Fruit fly (Drosophila melanogaster) whole organism, prepupa: ENCODE measurements around the gene Or7a.

Source experiments
- Blimp-1 ChIP-seq: fragments of 200-800 bp; sonication (Bioruptor generic); optimal IDR thresholded peaks from 3 replicates; lab custom pipeline; 2017; ENCODE audit warnings: missing biosample characterization, missing genetic modification characterization, mild to moderate bottlenecking, moderate library complexity, missing genetic modification reagents
- CG10631 ChIP-seq: fragments of 200-800 bp; sonication (Bioruptor generic); optimal IDR thresholded peaks from 2 replicates; lab custom pipeline; 2016; ENCODE audit warnings: missing biosample characterization, missing genetic modification characterization
- CG15336 ChIP-seq: fragments of 200-800 bp; sonication (Bioruptor generic); IDR thresholded peaks from 2 replicates; pipeline ENCODE4 v1.3.6; 2022; ENCODE audit warnings: missing biosample characterization, missing genetic modification characterization
- CG1621 ChIP-seq: fragments of 200-800 bp; sonication (Bioruptor generic); optimal IDR thresholded peaks from 3 replicates; lab custom pipeline; 2018; ENCODE audit warnings: missing biosample characterization, mild to moderate bottlenecking, missing genetic modification characterization
- CG16779 ChIP-seq: fragments of 200-800 bp; sonication (Bioruptor generic); optimal IDR thresholded peaks from 3 replicates; lab custom pipeline; 2017; ENCODE audit warnings: missing biosample characterization, mild to moderate bottlenecking, missing genetic modification characterization
- CG31627 ChIP-seq: fragments of 200-800 bp; sonication (Bioruptor generic); optimal IDR thresholded peaks from 3 replicates; lab custom pipeline; 2016; ENCODE audit warnings: missing biosample characterization, missing genetic modification characterization
- CG32006 ChIP-seq: fragments of 200-800 bp; sonication (Bioruptor generic); optimal IDR thresholded peaks from 3 replicates; lab custom pipeline; 2017; ENCODE audit warnings: missing biosample characterization, mild to moderate bottlenecking, missing genetic modification characterization
- CG34406 ChIP-seq: fragments of 200-800 bp; sonication (Bioruptor generic); optimal IDR thresholded peaks from 3 replicates; lab custom pipeline; 2016; ENCODE audit warnings: missing biosample characterization, missing genetic modification characterization
- CG3919 ChIP-seq: fragments of 200-800 bp; sonication (Bioruptor generic); optimal IDR thresholded peaks from 3 replicates; lab custom pipeline; 2016; ENCODE audit warnings: missing biosample characterization, missing genetic modification characterization
- CG4318 ChIP-seq: fragments of 200-800 bp; sonication (Bioruptor generic); optimal IDR thresholded peaks from 3 replicates; lab custom pipeline; 2017; ENCODE audit warnings: missing biosample characterization, mild to moderate bottlenecking, missing genetic modification characterization
- CG6163 ChIP-seq: fragments of 200-800 bp; sonication (Bioruptor generic); IDR thresholded peaks from 3 replicates; pipeline ENCODE4 v1.3.6; 2022; ENCODE audit warnings: missing biosample characterization, missing genetic modification characterization
- CG6792 ChIP-seq: fragments of 200-800 bp; sonication (Bioruptor generic); optimal IDR thresholded peaks from 3 replicates; lab custom pipeline; 2016; ENCODE audit warnings: missing biosample characterization, missing genetic modification characterization
- CG6854 ChIP-seq: fragments of 200-800 bp; sonication (Bioruptor generic); optimal IDR thresholded peaks from 2 replicates; lab custom pipeline; 2017; ENCODE audit warnings: missing biosample characterization, mild to moderate bottlenecking, missing genetic modification characterization
- CG7368 ChIP-seq: fragments of 200-800 bp; sonication (Bioruptor generic); optimal IDR thresholded peaks from 3 replicates; lab custom pipeline; 2016; ENCODE audit warnings: missing biosample characterization, missing genetic modification characterization
- CG8119 ChIP-seq: fragments of 200-800 bp; sonication (Bioruptor generic); IDR thresholded peaks from 3 replicates; pipeline ENCODE4 v1.3.6; 2022; ENCODE audit warnings: missing biosample characterization, missing genetic modification characterization
- CG8319 ChIP-seq: fragments of 200-800 bp; sonication (Bioruptor generic); optimal IDR thresholded peaks from 3 replicates; lab custom pipeline; 2016; ENCODE audit warnings: missing biosample characterization, missing genetic modification characterization
- CG8632 ChIP-seq: fragments of 200-800 bp; sonication (Bioruptor generic); optimal IDR thresholded peaks from 3 replicates; lab custom pipeline; 2016; ENCODE audit warnings: missing biosample characterization, missing genetic modification characterization
- Eip78C ChIP-seq: fragments of 200-800 bp; sonication (Bioruptor generic); peaks from one replicate; lab custom pipeline; 2016; ENCODE audit warnings: missing biosample characterization, missing genetic modification characterization
- Eip93F ChIP-seq: fragments of 200-800 bp; sonication (Bioruptor generic); optimal IDR thresholded peaks from 2 replicates; lab custom pipeline; 2016; ENCODE audit warnings: missing biosample characterization, mild to moderate bottlenecking, missing genetic modification characterization
- Ets21C ChIP-seq: fragments of 200-800 bp; sonication (Bioruptor generic); optimal IDR thresholded peaks from 3 replicates; lab custom pipeline; 2016; ENCODE audit warnings: missing biosample characterization, missing genetic modification characterization
- Ets96B ChIP-seq: fragments of 200-800 bp; optimal IDR thresholded peaks from 2 replicates; lab custom pipeline; 2019; ENCODE audit warnings: missing biosample characterization, mild to moderate bottlenecking, missing genetic modification characterization, moderate library complexity
- Gug ChIP-seq: fragments of 200-800 bp; sonication (Bioruptor generic); IDR thresholded peaks from 2 replicates; pipeline ENCODE4 v1.3.6; 2022; ENCODE audit warnings: missing biosample characterization, missing genetic modification characterization
- Hr39 ChIP-seq: fragments of 200-800 bp; sonication (Bioruptor generic); optimal IDR thresholded peaks from 2 replicates; lab custom pipeline; 2016; ENCODE audit warnings: missing biosample characterization, missing genetic modification characterization
- Hr4 ChIP-seq: fragments of 200-800 bp; sonication (Bioruptor generic); optimal IDR thresholded peaks from 3 replicates; lab custom pipeline; 2016; ENCODE audit warnings: missing biosample characterization, missing genetic modification characterization
- OdsH ChIP-seq: fragments of 200-800 bp; sonication (Bioruptor generic); optimal IDR thresholded peaks from 3 replicates; lab custom pipeline; 2016; ENCODE audit warnings: missing biosample characterization, missing genetic modification characterization
- Sox102F ChIP-seq: fragments of 200-800 bp; sonication (Bioruptor generic); optimal IDR thresholded peaks from 2 replicates; lab custom pipeline; 2016; ENCODE audit warnings: missing biosample characterization, mild to moderate bottlenecking, missing genetic modification characterization
- Sox14 ChIP-seq: fragments of 200-800 bp; sonication (Bioruptor generic); optimal IDR thresholded peaks from 3 replicates; lab custom pipeline; 2016; ENCODE audit warnings: missing biosample characterization, missing genetic modification characterization
- dac ChIP-seq: fragments of 200-800 bp; sonication (Bioruptor generic); optimal IDR thresholded peaks from 2 replicates; lab custom pipeline; 2017; ENCODE audit warnings: missing biosample characterization, mild to moderate bottlenecking, missing genetic modification characterization
- eg ChIP-seq: fragments of 200-800 bp; sonication (Bioruptor generic); IDR thresholded peaks from 3 replicates; pipeline ENCODE4 v1.3.6; 2022; ENCODE audit warnings: missing biosample characterization, missing genetic modification characterization
- esn ChIP-seq: fragments of 200-800 bp; sonication (Bioruptor generic); optimal IDR thresholded peaks from 2 replicates; lab custom pipeline; 2016; ENCODE audit warnings: missing biosample characterization, mild to moderate bottlenecking, missing genetic modification characterization, moderate library complexity
- fd85E ChIP-seq: fragments of 200-800 bp; sonication (Bioruptor generic); optimal IDR thresholded peaks from 3 replicates; lab custom pipeline; 2016; ENCODE audit warnings: missing biosample characterization, missing genetic modification characterization
- lz ChIP-seq: fragments of 200-800 bp; sonication (Bioruptor generic); optimal IDR thresholded peaks from 3 replicates; lab custom pipeline; 2016; ENCODE audit warnings: missing biosample characterization, missing genetic modification characterization
- net ChIP-seq: fragments of 200-800 bp; sonication (Bioruptor generic); optimal IDR thresholded peaks from 3 replicates; lab custom pipeline; 2016; ENCODE audit warnings: missing biosample characterization, missing genetic modification characterization
- pdm3 ChIP-seq: fragments of 200-800 bp; sonication (Bioruptor generic); optimal IDR thresholded peaks from 3 replicates; lab custom pipeline; 2016; ENCODE audit warnings: missing biosample characterization, missing genetic modification characterization
- salr ChIP-seq, 2 experiments: fragments of 200-800 bp; sonication (Bioruptor generic); optimal IDR thresholded peaks; 3 replicates each; lab custom pipeline; 2016 to 2018; ENCODE audit warnings: missing biosample characterization in 2 of 2, missing genetic modification characterization in 2 of 2, mild to moderate bottlenecking in 1 of 2
- spab ChIP-seq: fragments of 200-800 bp; sonication (Bioruptor generic); optimal IDR thresholded peaks from 2 replicates; lab custom pipeline; 2017; ENCODE audit warnings: missing biosample characterization, mild to moderate bottlenecking, missing genetic modification characterization, missing genetic modification reagents
- ss ChIP-seq, 2 experiments: fragments of 200-800 bp; sonication (Bioruptor generic); optimal IDR thresholded peaks; 2 replicates in 1 of 2; 3 replicates in 1 of 2; lab custom pipeline; 2017 to 2018; ENCODE audit warnings: mild to moderate bottlenecking in 2 of 2, missing biosample characterization in 2 of 2, missing genetic modification characterization in 2 of 2, moderate library complexity in 1 of 2
- topi ChIP-seq: fragments of 200-800 bp; sonication (Bioruptor generic); optimal IDR thresholded peaks from 3 replicates; lab custom pipeline; 2016; ENCODE audit warnings: missing biosample characterization, missing genetic modification characterization
- vri ChIP-seq: fragments of 200-800 bp; sonication (Bioruptor generic); optimal IDR thresholded peaks from 3 replicates; lab custom pipeline; 2016; ENCODE audit warnings: missing biosample characterization, mild to moderate bottlenecking, missing genetic modification characterization

Or7a gene

dm6 chrX:8131693-8132313 lies 33.7 kb downstream of the Or7a start, which contains the start of gene CG10958 (continued):
- TF ChIP-seq CG34406 (GFP tag; lab: Kevin White, UChicago) (peak; percentile 60), Hr39 (GFP tag; lab: Kevin White, UChicago) (peak; percentile 28), OdsH (GFP tag; lab: Kevin White, UChicago) (peak; percentile 68), CG6854 (peak; percentile 34), CG6163 (peak; percentile 63; the same call in 2 of the 3 replicates), eg (GFP tag; lab: Robert Waterston, UW) (peak; percentile 48), Ets21C (GFP tag; lab: Kevin White, UChicago) (peak; percentile 14), vri (GFP tag; lab: Kevin White, UChicago) (no peak), CG7368 (GFP tag; lab: Kevin White, UChicago) (no peak)

dm6 chrX:8129204-8129997 lies 36.1 kb downstream of the Or7a start, which contains the start of gene CG2116:
CG2116 (plus strand) TSS chrX:8129812.
- TF ChIP-seq CG6163 (no peak), ss (GFP tag; optimal IDR thresholded peaks at IDR 0.05; lab: Kevin White, UChicago) (no peak), Gug (no peak), topi (no peak), dac (GFP tag; lab: Kevin White, UChicago) (no peak), CG16779 (no peak), spab (no peak), Eip78C (GFP tag; lab: Kevin White, UChicago) (peak; percentile 38), esn (GFP tag; lab: Kevin White, UChicago) (peak; percentile 13)

- no peak for TF ChIP-seq CG7368 (GFP tag; lab: Kevin White, UChicago)
- TF ChIP-seq CG6792 (GFP tag; lab: Kevin White, UChicago) = no peak
- TF ChIP-seq dac (GFP tag; lab: Kevin White, UChicago) = no peak
- TF ChIP-seq CG1621 (tag; lab: Kevin White, UChicago) = no peak
- TF ChIP-seq salr (GFP tag; optimal IDR thresholded peaks at IDR 0.05; lab: Kevin White, UChicago) = no peak
- TF ChIP-seq Hr39 (GFP tag; lab: Kevin White, UChicago) = no peak
- TF ChIP-seq CG8319 = no peak
- TF ChIP-seq pdm3 (GFP tag; lab: Kevin White, UChicago) = no peak
- no peak for TF ChIP-seq Eip93F (GFP tag; lab: Kevin White, UChicago)
- no peak for TF ChIP-seq CG31627 (GFP tag; lab: Kevin White, UChicago)
- TF ChIP-seq Ets96B (tag; lab: Kevin White, UChicago) = no peak
- no peak for TF ChIP-seq Blimp-1 (GFP tag; lab: Kevin White, UChicago)
- TF ChIP-seq fd85E (GFP tag; lab: Kevin White, UChicago) = no peak
- TF ChIP-seq CG8119 (GFP tag; lab: Robert Waterston, UW) = no peak
- TF ChIP-seq CG6854 = no peak
- no peak for TF ChIP-seq lz (GFP tag; lab: Kevin White, UChicago)
- no peak for TF ChIP-seq net (GFP tag; lab: Kevin White, UChicago)
- TF ChIP-seq CG3919 (GFP tag; lab: Kevin White, UChicago) = no peak
- TF ChIP-seq CG10631 (GFP tag; lab: Kevin White, UChicago) = no peak
- TF ChIP-seq Sox14 (GFP tag; lab: Kevin White, UChicago) = no peak
These were observed 37.4 kb downstream of the Or7a start for dm6 chrX:8128133-8128532.

- TF ChIP-seq eg (GFP tag; lab: Robert Waterston, UW) = peak; percentile 55; the same call in 2 of the 3 replicates
- 0 out of 3 replicates have a peak, but pooled peaks have one; percentile 29 for TF ChIP-seq CG8119 (GFP tag; lab: Robert Waterston, UW)
- peak; percentile 19 for TF ChIP-seq CG4318 (GFP tag; lab: Kevin White, UChicago)
- TF ChIP-seq OdsH (GFP tag; lab: Kevin White, UChicago) = no peak
- TF ChIP-seq CG15336 = peak; percentile 54
- TF ChIP-seq CG6163 = peak; percentile 50; the same call in 2 of the 3 replicates
- peak; percentile 62 for TF ChIP-seq CG32006
- TF ChIP-seq CG34406 (GFP tag; lab: Kevin White, UChicago) = no peak
- TF ChIP-seq Sox102F (GFP tag; lab: Kevin White, UChicago) = no peak
- TF ChIP-seq Eip78C (GFP tag; lab: Kevin White, UChicago) = peak; percentile 66
- TF ChIP-seq CG8632 (GFP tag; lab: Kevin White, UChicago) = no peak
- no peak for TF ChIP-seq CG6854
- peak; percentile 44 for TF ChIP-seq Hr4 (GFP tag; lab: Kevin White, UChicago)
- TF ChIP-seq, all 60 proteins: peak for 8
These were observed 39.4 kb downstream of the Or7a start for dm6 chrX:8126149-8126548.
